Fruit fly (Drosophila melanogaster) S2 (cell line): Measurements from ENCODE around the gene Nct.

Experiments used
- CG8478 ChIP-seq: fragments of >200 bp; optimal IDR thresholded peaks from 2 replicates; lab custom pipeline; 2018
- CTCF ChIP-seq, 2 experiments: fragments of >200 bp; optimal IDR thresholded peaks; 2 replicates each; lab custom pipeline; 2018

DNA sequence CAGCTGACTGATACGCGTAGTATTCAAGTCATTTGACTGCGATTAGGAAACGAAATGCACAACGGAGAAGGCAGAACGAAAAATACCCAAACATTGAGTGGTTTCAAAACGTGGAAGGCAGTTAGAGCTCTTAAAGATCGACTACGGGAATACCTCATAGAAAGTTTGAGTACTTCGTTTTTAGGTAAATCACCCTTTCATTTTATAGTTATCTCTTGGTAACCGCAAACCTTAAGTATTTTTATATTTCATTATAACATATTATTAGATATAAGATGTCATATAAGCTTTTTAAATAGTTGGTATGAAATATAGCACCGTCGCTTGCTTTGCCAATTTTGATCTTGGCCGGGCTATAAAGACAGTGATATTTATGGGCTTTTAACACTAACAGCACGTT, 6.3 kb upstream of the Nct start:
- TF ChIP-seq CG8478 (lab: Kevin White, UChicago) (no peak), CTCF (optimal IDR thresholded peaks at IDR 0.05; lab: Kevin White, UChicago) (no peak)
